Comparison of ENCODE assay signal across 5 fruit fly cellular contexts in the genomic region with DNA sequence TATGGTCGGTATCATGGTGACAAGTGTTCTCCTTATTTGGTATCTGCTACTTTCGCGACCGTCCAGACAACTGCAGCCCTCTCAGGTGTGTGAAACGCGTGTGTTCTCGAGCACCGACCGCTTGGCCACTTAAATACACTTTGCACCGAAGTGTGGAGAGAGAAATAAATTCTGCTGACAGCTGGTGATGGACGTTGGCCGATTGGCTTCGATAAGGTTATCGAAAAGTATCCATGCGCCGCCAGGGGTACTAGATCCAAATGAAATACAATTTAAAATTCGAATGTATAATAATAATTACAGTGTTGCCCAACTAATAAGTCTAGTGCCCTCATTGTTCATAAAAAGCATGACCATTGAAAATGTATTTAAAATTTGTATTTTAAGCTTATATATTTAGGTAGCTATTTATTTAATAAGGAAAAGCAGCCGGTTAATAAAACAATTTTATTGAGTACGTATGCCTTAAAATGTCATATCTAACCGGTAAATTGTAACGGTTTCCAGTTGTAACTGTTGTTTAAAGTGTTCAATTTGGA.
TF ChIP-seq lines count a peak whose summit lies in the region.

A gene (minus strand): TSS at position 175 of the 539 bp plus-strand sequence.
A gene (plus strand): TSS at position 514 of the 539 bp plus-strand sequence.

- peak; percentile 32 for TF ChIP-seq CTCF in whole organism, embryonic (GFP tag; optimal IDR thresholded peaks at IDR 0.05; lab: Kevin White, UChicago)

TF ChIP-seq in whole organism, adult, 20 proteins besides CTCF, POLR2A, EP300 and RAD21 (continues in another document):
- no peak for TF ChIP-seq Crg-1 (GFP tag; optimal IDR thresholded peaks at IDR 0.05; lab: Kevin White, UChicago)
- TF ChIP-seq CG11617 (GFP tag; optimal IDR thresholded peaks at IDR 0.05; lab: Kevin White, UChicago) = peak; percentile 45
- TF ChIP-seq kay (GFP tag; lab: Kevin White, UChicago; ENCODE audit: borderline replicate concordance) = no peak
- TF ChIP-seq bab1 (GFP tag; optimal IDR thresholded peaks at IDR 0.05; lab: Kevin White, UChicago) = peak; percentile 80
- TF ChIP-seq Hr96 (GFP tag; optimal IDR thresholded peaks at IDR 0.05; lab: Kevin White, UChicago) = peak; percentile 55
- TF ChIP-seq CG12768 (GFP tag; optimal IDR thresholded peaks at IDR 0.05; lab: Kevin White, UChicago) = peak; percentile 76
- peak; percentile 50 for TF ChIP-seq cic (GFP tag; optimal IDR thresholded peaks at IDR 0.05; lab: Kevin White, UChicago)
- TF ChIP-seq CG33017 (tag; optimal IDR thresholded peaks at IDR 0.05; lab: Kevin White, UChicago) = peak; percentile 64
- TF ChIP-seq CG1620 (GFP tag; optimal IDR thresholded peaks at IDR 0.05; lab: Kevin White, UChicago) = peak; percentile 38
- TF ChIP-seq CG14711 (tag; optimal IDR thresholded peaks at IDR 0.05; lab: Kevin White, UChicago) = peak; percentile 49
- TF ChIP-seq CG7045 (GFP tag; optimal IDR thresholded peaks at IDR 0.05; lab: Kevin White, UChicago) = peak; percentile 38
- TF ChIP-seq pad (GFP tag; optimal IDR thresholded peaks at IDR 0.05; lab: Kevin White, UChicago) = peak; percentile 30
- no peak for TF ChIP-seq Clk (GFP tag; optimal IDR thresholded peaks at IDR 0.05; lab: Kevin White, UChicago)
- peak; percentile 52 for TF ChIP-seq CG5204 (GFP tag; optimal IDR thresholded peaks at IDR 0.05; lab: Kevin White, UChicago)
- no peak for TF ChIP-seq cnc (optimal IDR thresholded peaks at IDR 0.05; lab: Kevin White, UChicago)
- TF ChIP-seq ovo (GFP tag; optimal IDR thresholded peaks at IDR 0.05; lab: Kevin White, UChicago) = peak; percentile 28
- peak; percentile 46 for TF ChIP-seq tj (GFP tag; optimal IDR thresholded peaks at IDR 0.05; lab: Kevin White, UChicago)

TF ChIP-seq in whole organism, embryonic, 481 proteins besides CTCF, POLR2A, EP300 and RAD21 (continues in another document):
- TF ChIP-seq Lhr (GFP tag; optimal IDR thresholded peaks at IDR 0.05; lab: Kevin White, UChicago) (peak; percentile 29), CG6683 (GFP tag; optimal IDR thresholded peaks at IDR 0.05; lab: Kevin White, UChicago) (peak; percentile 9), H2.0 (GFP tag; IDR thresholded peaks at IDR 0.05; lab: Robert Waterston, UW) (peak; percentile 28; the same call in 1 of the 2 replicates), PHDP (tag; optimal IDR thresholded peaks at IDR 0.05; lab: Kevin White, UChicago) (peak; percentile 50), klu (GFP tag; IDR thresholded peaks at IDR 0.05; lab: Robert Waterston, UW) (peak; percentile 35; the same call in 1 of the 2 replicates), twi (tag; optimal IDR thresholded peaks at IDR 0.05; lab: Kevin White, UChicago) (peak; percentile 38), Opbp (GFP tag; IDR thresholded peaks at IDR 0.05; lab: Robert Waterston, UW; ENCODE audit: partially characterized antibody) (peak; percentile 86), CG14441 (GFP tag; IDR thresholded peaks at IDR 0.05; lab: Robert Waterston, UW) (peak; percentile 49; the same call in 1 of the 2 replicates), eyg (GFP tag; optimal IDR thresholded peaks at IDR 0.05; lab: Kevin White, UChicago) (no peak), sc (optimal IDR thresholded peaks at IDR 0.05; lab: Kevin White, UChicago) (no peak), sc (GFP tag; optimal IDR thresholded peaks at IDR 0.05; lab: Kevin White, UChicago) (no peak), CG4820 (GFP tag; optimal IDR thresholded peaks at IDR 0.05; lab: Kevin White, UChicago) (no peak), D19A (tag; optimal IDR thresholded peaks at IDR 0.05; lab: Kevin White, UChicago) (peak; percentile 32), pros (GFP tag; optimal IDR thresholded peaks at IDR 0.05; lab: Kevin White, UChicago) (no peak), CG2678 (tag; optimal IDR thresholded peaks at IDR 0.05; lab: Kevin White, UChicago) (peak; percentile 53), Dll (GFP tag; IDR thresholded peaks at IDR 0.05; lab: Robert Waterston, UW; ENCODE audit: partially characterized antibody) (peak; percentile 78)

TF ChIP-seq in whole organism, prepupa, 60 proteins besides CTCF, POLR2A, EP300 and RAD21 (continues in another document):
- peak; percentile 33 for TF ChIP-seq CG31627 (GFP tag; optimal IDR thresholded peaks at IDR 0.05; lab: Kevin White, UChicago)
- peak; percentile 1 for TF ChIP-seq CG8632 (GFP tag; optimal IDR thresholded peaks at IDR 0.05; lab: Kevin White, UChicago)
- TF ChIP-seq svp (GFP tag; lab: Kevin White, UChicago) = peak; percentile 81
- TF ChIP-seq CG8119 (GFP tag; IDR thresholded peaks at IDR 0.05; lab: Robert Waterston, UW) = peak; percentile 13; the same call in 1 of the 3 replicates
- TF ChIP-seq dsx (GFP tag; optimal IDR thresholded peaks at IDR 0.05; lab: Kevin White, UChicago; ENCODE audit: poor library complexity, severe bottlenecking) = peak; percentile 57
- TF ChIP-seq CG6854 (GFP tag; optimal IDR thresholded peaks at IDR 0.05; lab: Kevin White, UChicago) = peak; percentile 73
- TF ChIP-seq CG15336 (GFP tag; IDR thresholded peaks at IDR 0.05; lab: Robert Waterston, UW) = no peak; the same call in 1 of the 2 replicates
- peak; percentile 37 for TF ChIP-seq CG6792 (GFP tag; optimal IDR thresholded peaks at IDR 0.05; lab: Kevin White, UChicago)
- no peak for TF ChIP-seq vri (GFP tag; optimal IDR thresholded peaks at IDR 0.05; lab: Kevin White, UChicago)
- TF ChIP-seq Sox102F (GFP tag; optimal IDR thresholded peaks at IDR 0.05; lab: Kevin White, UChicago) = peak; percentile 56
- TF ChIP-seq fd85E (GFP tag; optimal IDR thresholded peaks at IDR 0.05; lab: Kevin White, UChicago) = no peak
- peak; percentile 36 for TF ChIP-seq cyc (GFP tag; optimal IDR thresholded peaks at IDR 0.05; lab: Kevin White, UChicago)
- peak; percentile 56 for TF ChIP-seq net (GFP tag; optimal IDR thresholded peaks at IDR 0.05; lab: Kevin White, UChicago)
- TF ChIP-seq Sox14 (GFP tag; optimal IDR thresholded peaks at IDR 0.05; lab: Kevin White, UChicago) = peak; percentile 38
- TF ChIP-seq Hr4 (GFP tag; optimal IDR thresholded peaks at IDR 0.05; lab: Kevin White, UChicago) = no peak
- TF ChIP-seq achi (GFP tag; optimal IDR thresholded peaks at IDR 0.05; lab: Kevin White, UChicago) = peak; percentile 90
- TF ChIP-seq Eip78C (GFP tag; lab: Kevin White, UChicago) = no peak

TF ChIP-seq in whole organism, pupa, 21 proteins besides CTCF, POLR2A, EP300 and RAD21 (continues in another document):
- TF ChIP-seq CG13204 (GFP tag; optimal IDR thresholded peaks at IDR 0.05; lab: Kevin White, UChicago) (no peak), Snoo (tag; optimal IDR thresholded peaks at IDR 0.05; lab: Kevin White, UChicago) (peak; percentile 52), CG17806 (tag; optimal IDR thresholded peaks at IDR 0.05; lab: Kevin White, UChicago) (peak; percentile 1), CG32121 (GFP tag; IDR thresholded peaks at IDR 0.05; lab: Robert Waterston, UW) (peak; percentile 49; the same call in 1 of the 2 replicates), fd96Ca (GFP tag; IDR thresholded peaks at IDR 0.05; lab: Robert Waterston, UW) (0 out of 3 replicates have a peak, but pooled peaks have one; percentile 58), EcR (GFP tag; optimal IDR thresholded peaks at IDR 0.05; lab: Kevin White, UChicago) (no peak), Ets98B (GFP tag; IDR thresholded peaks at IDR 0.05; lab: Robert Waterston, UW) (peak; percentile 45; the same call in 1 of the 2 replicates), CG34367 (tag; optimal IDR thresholded peaks at IDR 0.05; lab: Kevin White, UChicago) (peak; percentile 2), gl (tag; optimal IDR thresholded peaks at IDR 0.05; lab: Kevin White, UChicago) (peak; percentile 55), Pif1A (GFP tag; optimal IDR thresholded peaks at IDR 0.05; lab: Kevin White, UChicago) (no peak), D1 (tag; optimal IDR thresholded peaks at IDR 0.05; lab: Kevin White, UChicago) (no peak), CG8159 (tag; optimal IDR thresholded peaks at IDR 0.05; lab: Kevin White, UChicago) (peak; percentile 26), rn (GFP tag; IDR thresholded peaks at IDR 0.05; lab: Robert Waterston, UW) (no peak), CG4496 (GFP tag; IDR thresholded peaks at IDR 0.05; lab: Robert Waterston, UW) (peak; percentile 20; the same call in 1 of the 3 replicates), CG9948 (tag; optimal IDR thresholded peaks at IDR 0.05; lab: Kevin White, UChicago) (peak; percentile 1), CG8301 (tag; optimal IDR thresholded peaks at IDR 0.05; lab: Kevin White, UChicago) (peak; percentile 19), CG15710 (tag; optimal IDR thresholded peaks at IDR 0.05; lab: Kevin White, UChicago) (peak; percentile 32), CG12605 (GFP tag; IDR thresholded peaks at IDR 0.05; lab: Robert Waterston, UW) (peak; percentile 71)

TF ChIP-seq in whole organism, wandering third instar larva, 38 proteins besides CTCF, POLR2A, EP300 and RAD21 (continues in another document):
- TF ChIP-seq sage (GFP tag; optimal IDR thresholded peaks at IDR 0.05; lab: Kevin White, UChicago) (no peak), ey (GFP tag; optimal IDR thresholded peaks at IDR 0.05; lab: Kevin White, UChicago) (peak; percentile 3), Rel (GFP tag; optimal IDR thresholded peaks at IDR 0.05; lab: Kevin White, UChicago) (no peak), Rel (tag; optimal IDR thresholded peaks at IDR 0.05; lab: Kevin White, UChicago) (peak; percentile 57), psq (GFP tag; optimal IDR thresholded peaks at IDR 0.05; lab: Kevin White, UChicago) (peak; percentile 46), Hnf4 (GFP tag; optimal IDR thresholded peaks at IDR 0.05; lab: Kevin White, UChicago) (no peak), Abd-B (GFP tag; optimal IDR thresholded peaks at IDR 0.05; lab: Kevin White, UChicago) (no peak), CG9705 (GFP tag; optimal IDR thresholded peaks at IDR 0.05; lab: Kevin White, UChicago) (peak; percentile 26), sv (GFP tag; optimal IDR thresholded peaks at IDR 0.05; lab: Kevin White, UChicago) (peak; percentile 47), woc (GFP tag; optimal IDR thresholded peaks at IDR 0.05; lab: Kevin White, UChicago) (peak; percentile 42), lola (GFP tag; optimal IDR thresholded peaks at IDR 0.05; lab: Kevin White, UChicago) (no peak), OdsH (GFP tag; optimal IDR thresholded peaks at IDR 0.05; lab: Kevin White, UChicago) (peak; percentile 58), dsf (GFP tag; optimal IDR thresholded peaks at IDR 0.05; lab: Kevin White, UChicago; ENCODE audit: borderline replicate concordance) (peak; percentile 34), foxo (GFP tag; optimal IDR thresholded peaks at IDR 0.05; lab: Kevin White, UChicago) (peak in 1 of 2 experiments; percentile 55), CrebA (GFP tag; optimal IDR thresholded peaks at IDR 0.05; lab: Kevin White, UChicago; ENCODE audit: borderline replicate concordance) (no peak), Sp1 (GFP tag; optimal IDR thresholded peaks at IDR 0.05; lab: Kevin White, UChicago) (peak; percentile 59), rgr (GFP tag; optimal IDR thresholded peaks at IDR 0.05; lab: Kevin White, UChicago) (peak; percentile 61), h (GFP tag; optimal IDR thresholded peaks at IDR 0.05; lab: Kevin White, UChicago) (peak; percentile 67), fru (GFP tag; optimal IDR thresholded peaks at IDR 0.05; lab: Kevin White, UChicago) (peak; percentile 48), br (GFP tag; optimal IDR thresholded peaks at IDR 0.05; lab: Kevin White, UChicago) (peak; percentile 60), HLH106 (tag; optimal IDR thresholded peaks at IDR 0.05; lab: Kevin White, UChicago) (peak; percentile 64)
